Fruit fly (Drosophila melanogaster) whole organism, prepupa: ENCODE measurements around the gene MED26.

Experiments
- CG10631 ChIP-seq: fragments of 200-800 bp; sonication (Bioruptor generic); optimal IDR thresholded peaks from 2 replicates; lab custom pipeline; 2016; ENCODE audit warnings: missing biosample characterization, missing genetic modification characterization
- CG11762 ChIP-seq: fragments of 200-800 bp; sonication (Bioruptor generic); optimal IDR thresholded peaks from 3 replicates; lab custom pipeline; 2016; ENCODE audit warnings: missing biosample characterization, missing genetic modification characterization; ENCODE audit not compliant: insufficient read depth
- CG31627 ChIP-seq: fragments of 200-800 bp; sonication (Bioruptor generic); optimal IDR thresholded peaks from 3 replicates; lab custom pipeline; 2016; ENCODE audit warnings: missing biosample characterization, missing genetic modification characterization
- CG6276 ChIP-seq: fragments of 200-800 bp; sonication (Bioruptor generic); optimal IDR thresholded peaks from 2 replicates; lab custom pipeline; 2017; ENCODE audit warnings: missing biosample characterization, mild to moderate bottlenecking, missing genetic modification characterization
- CG8119 ChIP-seq: fragments of 200-800 bp; sonication (Bioruptor generic); IDR thresholded peaks from 3 replicates; pipeline ENCODE4 v1.3.6; 2022; ENCODE audit warnings: missing biosample characterization, missing genetic modification characterization
- CG8319 ChIP-seq: fragments of 200-800 bp; sonication (Bioruptor generic); optimal IDR thresholded peaks from 3 replicates; lab custom pipeline; 2016; ENCODE audit warnings: missing biosample characterization, missing genetic modification characterization
- Eip75B ChIP-seq: fragments of 200-800 bp; sonication (Bioruptor generic); optimal IDR thresholded peaks from 3 replicates; lab custom pipeline; 2016; ENCODE audit warnings: missing biosample characterization, missing genetic modification characterization
- OdsH ChIP-seq: fragments of 200-800 bp; sonication (Bioruptor generic); optimal IDR thresholded peaks from 3 replicates; lab custom pipeline; 2016; ENCODE audit warnings: missing biosample characterization, missing genetic modification characterization
- cyc ChIP-seq: fragments of 200-800 bp; sonication (Bioruptor generic); optimal IDR thresholded peaks from 3 replicates; lab custom pipeline; 2016; ENCODE audit warnings: missing biosample characterization, missing genetic modification characterization
- fkh ChIP-seq: fragments of 200-800 bp; sonication (Bioruptor generic); optimal IDR thresholded peaks from 3 replicates; lab custom pipeline; 2017; ENCODE audit warnings: missing biosample characterization, mild to moderate bottlenecking, missing genetic modification characterization, moderate library complexity

dm6 chr4:817799-818198 is 29.0 kb upstream of the MED26 start:
- TF ChIP-seq CG6276: no peak
- no peak for TF ChIP-seq CG8319 (GFP tag; lab: Kevin White, UChicago)
- TF ChIP-seq cyc: no peak
- TF ChIP-seq fkh (GFP tag; lab: Kevin White, UChicago): no peak
- TF ChIP-seq CG31627 (GFP tag; lab: Kevin White, UChicago): no peak
- no peak for TF ChIP-seq CG10631 (GFP tag; lab: Kevin White, UChicago)
- no peak for TF ChIP-seq Eip75B (GFP tag; lab: Kevin White, UChicago)
- TF ChIP-seq CG11762 (GFP tag; lab: Kevin White, UChicago): no peak
- no peak for TF ChIP-seq CG8119 (GFP tag; lab: Robert Waterston, UW)
- TF ChIP-seq OdsH (GFP tag; lab: Kevin White, UChicago): no peak
